Worm (Caenorhabditis elegans): Measurements from ENCODE around the gene str-116.

DNA sequence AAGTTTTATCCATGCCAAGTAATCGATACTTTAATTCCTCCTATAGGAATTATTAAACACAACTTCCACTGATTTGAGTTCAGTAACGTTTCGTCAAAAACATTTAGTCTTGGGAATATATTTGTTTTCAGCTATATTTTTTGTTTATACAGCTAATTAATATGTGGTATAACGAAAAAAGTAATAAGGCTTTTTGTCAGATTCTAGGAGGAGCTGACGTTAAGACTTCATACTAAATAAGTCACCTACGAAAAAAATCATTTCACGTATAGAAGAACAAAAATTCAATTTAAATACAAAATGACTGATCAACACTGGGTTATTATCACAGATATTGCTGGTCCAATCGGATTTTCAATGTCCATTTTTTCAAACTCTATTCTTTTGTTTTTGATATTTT lies 2.0 kb downstream of the str-116 start, which contains the start of gene str-115:
- TF ChIP-seq unc-39 (tag; optimal IDR thresholded peaks at IDR 0.05): no peak
- TF ChIP-seq lsy-2 (tag; optimal IDR thresholded peaks at IDR 0.05): no peak
- no peak for TF ChIP-seq elt-1 (tag; optimal IDR thresholded peaks at IDR 0.05; ENCODE audit: borderline replicate concordance, insufficient read depth)
- TF ChIP-seq lin-32 (GFP tag; optimal IDR thresholded peaks at IDR 0.05): no peak
- no peak for TF ChIP-seq elt-3 (tag; optimal IDR thresholded peaks at IDR 0.05)
- no peak for TF ChIP-seq ceh-83 (GFP tag; optimal IDR thresholded peaks at IDR 0.05)
- TF ChIP-seq cnd-1 (tag; optimal IDR thresholded peaks at IDR 0.05): no peak
- TF ChIP-seq nhr-76 (tag; optimal IDR thresholded peaks at IDR 0.05): no peak
- no peak for TF ChIP-seq lin-13 (tag; optimal IDR thresholded peaks at IDR 0.05)
- TF ChIP-seq unc-62 (GFP tag; optimal IDR thresholded peaks at IDR 0.05): no peak
- TF ChIP-seq snpc-4 (tag; optimal IDR thresholded peaks at IDR 0.05): no peak
